Fruit fly (Drosophila melanogaster) whole organism, embryonic: ENCODE measurements around the gene Snx27.

ENCODE experiments used
- Aef1 ChIP-seq: fragments of 200-800 bp; sonication (Bioruptor generic); IDR thresholded peaks from 3 replicates; pipeline ENCODE4 v1.3.6; 2022; ENCODE audit warnings: missing biosample characterization, missing genetic modification characterization
- Bteb2 ChIP-seq: fragments of 200-800 bp; sonication (Bioruptor generic); optimal IDR thresholded peaks from 2 replicates; lab custom pipeline; 2016; ENCODE audit warnings: missing biosample characterization, missing genetic modification characterization
- CG10431 ChIP-seq: fragments of 200-800 bp; sonication (Bioruptor generic); optimal IDR thresholded peaks from 3 replicates; lab custom pipeline; 2018; ENCODE audit warnings: missing biosample characterization, mild to moderate bottlenecking, missing genetic modification characterization
- CG11085 ChIP-seq: fragments of 200-800 bp; sonication (Bioruptor generic); IDR thresholded peaks from 2 replicates; pipeline ENCODE4 v1.3.6; 2022; ENCODE audit warnings: missing biosample characterization, missing genetic modification characterization
- CG12155 ChIP-seq: fragments of 200-800 bp; sonication (Bioruptor generic); optimal IDR thresholded peaks from 3 replicates; lab custom pipeline; 2016; ENCODE audit warnings: missing biosample characterization, missing genetic modification characterization
- CG12219 ChIP-seq: fragments of 200-800 bp; sonication (Bioruptor generic); optimal IDR thresholded peaks from 3 replicates; lab custom pipeline; 2018; ENCODE audit warnings: missing biosample characterization, mild to moderate bottlenecking, missing genetic modification characterization
- CG12659 ChIP-seq: fragments of 200-800 bp; sonication (Bioruptor generic); optimal IDR thresholded peaks from 3 replicates; lab custom pipeline; 2017; ENCODE audit warnings: mild to moderate bottlenecking, missing biosample characterization, missing genetic modification reagents, missing genetic modification characterization
- CG12744 ChIP-seq: fragments of 200-800 bp; sonication (Bioruptor generic); optimal IDR thresholded peaks from 2 replicates; lab custom pipeline; 2016; ENCODE audit warnings: missing biosample characterization, missing genetic modification characterization
- CG13296 ChIP-seq: fragments of 200-800 bp; sonication (Bioruptor generic); optimal IDR thresholded peaks from 3 replicates; lab custom pipeline; 2018; ENCODE audit warnings: missing biosample characterization, mild to moderate bottlenecking, missing genetic modification characterization
- CG13894 ChIP-seq: fragments of 200-800 bp; sonication (Bioruptor generic); optimal IDR thresholded peaks from 3 replicates; lab custom pipeline; 2018; ENCODE audit warnings: missing biosample characterization, mild to moderate bottlenecking, missing genetic modification characterization, moderate library complexity
- CG15269 ChIP-seq: fragments of 200-800 bp; sonication (Bioruptor generic); optimal IDR thresholded peaks from 2 replicates; lab custom pipeline; 2018; ENCODE audit warnings: missing biosample characterization, mild to moderate bottlenecking, missing genetic modification characterization, moderate library complexity
- CG15696 ChIP-seq: fragments of 200-800 bp; sonication (Bioruptor generic); optimal IDR thresholded peaks from 2 replicates; lab custom pipeline; 2019; ENCODE audit warnings: missing biosample characterization, mild to moderate bottlenecking, missing genetic modification characterization, moderate library complexity
- CG18599 ChIP-seq: fragments of 200-800 bp; sonication (Bioruptor generic); optimal IDR thresholded peaks from 3 replicates; lab custom pipeline; 2017; ENCODE audit warnings: missing biosample characterization, missing genetic modification characterization, mild to moderate bottlenecking, moderate library complexity, missing genetic modification reagents
- CG18619 ChIP-seq: fragments of 200-800 bp; sonication (Bioruptor generic); optimal IDR thresholded peaks from 3 replicates; lab custom pipeline; 2017; ENCODE audit warnings: missing biosample characterization, mild to moderate bottlenecking, missing genetic modification characterization
- CG30431 ChIP-seq: fragments of 200-800 bp; sonication (Bioruptor generic); optimal IDR thresholded peaks from 2 replicates; lab custom pipeline; 2017; ENCODE audit warnings: missing biosample characterization, missing genetic modification characterization
- CG3838 ChIP-seq: fragments of 200-800 bp; sonication (Bioruptor generic); optimal IDR thresholded peaks from 3 replicates; lab custom pipeline; 2016; ENCODE audit warnings: missing biosample characterization, missing genetic modification characterization
- CG8924 ChIP-seq: fragments of 200-800 bp; optimal IDR thresholded peaks from 3 replicates; lab custom pipeline; 2019; ENCODE audit warnings: missing biosample characterization, mild to moderate bottlenecking, missing genetic modification characterization, moderate library complexity
- CG8944 ChIP-seq: fragments of 200-800 bp; sonication (Bioruptor generic); optimal IDR thresholded peaks from 3 replicates; lab custom pipeline; 2016; ENCODE audit warnings: missing biosample characterization, missing genetic modification characterization
- CG9215 ChIP-seq: fragments of 200-800 bp; sonication (Bioruptor generic); IDR thresholded peaks from 2 replicates; pipeline ENCODE4 v1.3.6; 2022; ENCODE audit warnings: missing biosample characterization, missing genetic modification characterization
- CG9876 ChIP-seq: fragments of 200-800 bp; sonication (Bioruptor generic); optimal IDR thresholded peaks from 2 replicates; lab custom pipeline; 2016; ENCODE audit warnings: missing biosample characterization, missing genetic modification characterization
- D ChIP-seq, 2 experiments: fragments of 200-800 bp in 1 of 2; fragments of >200 bp in 1 of 2; sonication (Bioruptor generic) in 1 of 2; optimal IDR thresholded peaks; 2 replicates in 1 of 2; 3 replicates in 1 of 2; lab custom pipeline; 2017; ENCODE audit warnings: mild to moderate bottlenecking in 1 of 2, missing biosample characterization in 1 of 2, missing genetic modification characterization in 1 of 2, missing genetic modification reagents in 1 of 2
- Dip2 ChIP-seq: fragments of 200-800 bp; sonication (Bioruptor generic); IDR thresholded peaks from 2 replicates; pipeline ENCODE4 v1.3.6; 2022; ENCODE audit warnings: missing biosample characterization, missing genetic modification characterization
- Dp ChIP-seq: fragments of 200-800 bp; sonication (Bioruptor generic); optimal IDR thresholded peaks from 2 replicates; lab custom pipeline; 2018; ENCODE audit warnings: missing biosample characterization, mild to moderate bottlenecking, missing genetic modification characterization, moderate library complexity
- Fer1 ChIP-seq: fragments of 200-800 bp; sonication (Bioruptor generic); optimal IDR thresholded peaks from 2 replicates; lab custom pipeline; 2017; ENCODE audit warnings: missing biosample characterization, mild to moderate bottlenecking, missing genetic modification characterization
- Gsc ChIP-seq: fragments of 200-800 bp; sonication (Bioruptor generic); IDR thresholded peaks from 2 replicates; pipeline ENCODE4 v1.3.6; 2022; ENCODE audit warnings: missing biosample characterization, missing genetic modification characterization
- HmgZ ChIP-seq: fragments of 200-800 bp; sonication (Bioruptor generic); optimal IDR thresholded peaks from 2 replicates; lab custom pipeline; 2018; ENCODE audit warnings: missing biosample characterization, mild to moderate bottlenecking, missing genetic modification characterization
- Hr78 ChIP-seq, 2 experiments: fragments of 200-800 bp in 1 of 2; fragments of >200 bp in 1 of 2; sonication (Bioruptor generic) in 1 of 2; optimal IDR thresholded peaks; 2 replicates each; lab custom pipeline; 2017 to 2019; ENCODE audit warnings: missing biosample characterization in 2 of 2, missing genetic modification characterization in 2 of 2, mild to moderate bottlenecking in 1 of 2, moderate library complexity in 1 of 2
- Nf-YC ChIP-seq: fragments of 200-800 bp; optimal IDR thresholded peaks from 3 replicates; lab custom pipeline; 2019; ENCODE audit warnings: missing biosample characterization, mild to moderate bottlenecking, missing genetic modification characterization, moderate library complexity
- Oli ChIP-seq: fragments of 200-800 bp; sonication (Bioruptor generic); optimal IDR thresholded peaks from 2 replicates; lab custom pipeline; 2018; ENCODE audit warnings: missing biosample characterization, mild to moderate bottlenecking, missing genetic modification characterization, moderate library complexity
- Poxn ChIP-seq: fragments of 200-800 bp; sonication (Bioruptor generic); IDR thresholded peaks from 2 replicates; pipeline ENCODE4 v1.3.6; 2022; ENCODE audit warnings: missing biosample characterization, missing genetic modification characterization
- Sox100B ChIP-seq: fragments of 200-800 bp; sonication (Bioruptor generic); optimal IDR thresholded peaks from 3 replicates; lab custom pipeline; 2018; ENCODE audit warnings: missing biosample characterization, mild to moderate bottlenecking, missing genetic modification characterization
- cato ChIP-seq: fragments of 200-800 bp; sonication (Bioruptor generic); optimal IDR thresholded peaks from 2 replicates; lab custom pipeline; 2016; ENCODE audit warnings: missing biosample characterization, missing genetic modification characterization, borderline replicate concordance
- crol ChIP-seq: fragments of 200-800 bp; sonication (Bioruptor generic); IDR thresholded peaks from 2 replicates; pipeline ENCODE4 v1.3.6; 2022; ENCODE audit warnings: missing biosample characterization, missing genetic modification characterization
- dati ChIP-seq: fragments of 200-800 bp; sonication (Bioruptor generic); IDR thresholded peaks from 2 replicates; pipeline ENCODE4 v1.3.6; 2022; ENCODE audit warnings: missing biosample characterization, missing genetic modification characterization
- dimm ChIP-seq: fragments of 200-800 bp; sonication (Bioruptor generic); IDR thresholded peaks from 2 replicates; pipeline ENCODE4 v1.3.6; 2022; ENCODE audit warnings: missing biosample characterization, missing genetic modification characterization
- eyg ChIP-seq: fragments of 200-800 bp; sonication (Bioruptor generic); optimal IDR thresholded peaks from 3 replicates; lab custom pipeline; 2016; ENCODE audit warnings: missing biosample characterization, missing genetic modification characterization
- ind ChIP-seq: fragments of 200-800 bp; sonication (Bioruptor generic); optimal IDR thresholded peaks from 3 replicates; lab custom pipeline; 2016; ENCODE audit warnings: missing biosample characterization, missing genetic modification characterization
- prd ChIP-seq, 3 experiments: fragments of >200 bp in 2 of 3; fragments of 200-800 bp in 1 of 3; sonication (Bioruptor generic) in 1 of 3; optimal IDR thresholded peaks in 2 of 3; IDR thresholded peaks in 1 of 3; 2 replicates in 2 of 3; 3 replicates in 1 of 3; pipeline versions ENCODE4 v1.3.6 to Lab custom; 2017 to 2022; ENCODE audit warnings: missing biosample characterization in 1 of 3, missing genetic modification characterization in 1 of 3
- ranshi ChIP-seq: fragments of 200-800 bp; sonication (Bioruptor generic); IDR thresholded peaks from 2 replicates; pipeline ENCODE4 v1.3.6; 2022; ENCODE audit warnings: missing biosample characterization, missing genetic modification characterization
- sd ChIP-seq: fragments of 200-800 bp; sonication (Bioruptor generic); optimal IDR thresholded peaks from 3 replicates; lab custom pipeline; 2018; ENCODE audit warnings: missing biosample characterization, mild to moderate bottlenecking, missing genetic modification characterization, moderate library complexity
- seq ChIP-seq: fragments of 200-800 bp; sonication (Bioruptor generic); IDR thresholded peaks from 2 replicates; pipeline ENCODE4 v1.3.6; 2022; ENCODE audit warnings: missing biosample characterization, missing genetic modification characterization
- shn ChIP-seq: fragments of 200-800 bp; sonication (Bioruptor generic); optimal IDR thresholded peaks from 3 replicates; lab custom pipeline; 2016; ENCODE audit warnings: missing biosample characterization, missing genetic modification characterization
- sisA ChIP-seq: fragments of 200-800 bp; sonication (Bioruptor generic); IDR thresholded peaks from 2 replicates; pipeline ENCODE4 v1.3.6; 2022; ENCODE audit warnings: missing biosample characterization, missing genetic modification characterization
- sr ChIP-seq: fragments of 200-800 bp; sonication (Bioruptor generic); IDR thresholded peaks from 3 replicates; pipeline ENCODE4 v1.3.6; 2022; ENCODE audit warnings: missing biosample characterization, missing genetic modification characterization
- stc ChIP-seq: fragments of 200-800 bp; sonication (Bioruptor generic); IDR thresholded peaks from 2 replicates; pipeline ENCODE4 v1.3.6; 2022; ENCODE audit warnings: missing biosample characterization, missing genetic modification characterization
- unc-4 ChIP-seq: fragments of 200-800 bp; sonication (Bioruptor generic); IDR thresholded peaks from 2 replicates; pipeline ENCODE4 v1.3.6; 2022; ENCODE audit warnings: missing biosample characterization, missing genetic modification characterization; ENCODE audit not compliant: partially characterized antibody
- vvl ChIP-seq: fragments of 200-800 bp; sonication (Bioruptor generic); IDR thresholded peaks from 2 replicates; pipeline ENCODE4 v1.3.6; 2022; ENCODE audit warnings: missing biosample characterization, missing genetic modification characterization

Gene Snx27

dm6 chrX:5754837-5755828, 17.3 kb upstream of the Snx27 start, which contains the start of the genes lin-52 and CG15771 (continued):
- TF ChIP-seq Aef1 (peak; percentile 95), sd (tag; lab: Kevin White, UChicago) (peak; percentile 74), CG13894 (tag; lab: Kevin White, UChicago) (peak; percentile 95), CG15696 (tag; lab: Kevin White, UChicago) (peak; percentile 90), dimm (GFP tag; lab: Robert Waterston, UW) (peak; percentile 84; the same call in 1 of the 2 replicates), CG8944 (GFP tag; lab: Kevin White, UChicago) (peak; percentile 40), CG12219 (GFP tag; lab: Kevin White, UChicago) (peak; percentile 92), CG8924 (tag; lab: Kevin White, UChicago) (peak; percentile 96), D (optimal IDR thresholded peaks at IDR 0.05; lab: Kevin White, UChicago) (no peak), D (GFP tag; optimal IDR thresholded peaks at IDR 0.05; lab: Kevin White, UChicago) (peak; percentile 94), sisA (GFP tag; lab: Robert Waterston, UW) (peak; percentile 97), Dp (GFP tag; lab: Kevin White, UChicago) (peak; percentile 57), eyg (GFP tag; lab: Kevin White, UChicago) (no peak), CG3838 (GFP tag; lab: Kevin White, UChicago) (peak; percentile 70), crol (GFP tag; lab: Robert Waterston, UW) (peak; percentile 98), cato (peak; percentile 85), ind (GFP tag; lab: Kevin White, UChicago) (peak; percentile 92), sr (peak; percentile 81), Oli (peak; percentile 97), CG12744 (peak; percentile 38), Sox100B (peak; percentile 96), CG12155 (GFP tag; lab: Kevin White, UChicago) (peak; percentile 83), shn (GFP tag; lab: Kevin White, UChicago) (peak; percentile 43), Dip2 (peak; percentile 72; the same call in 1 of the 2 replicates), HmgZ (tag; lab: Kevin White, UChicago) (peak; percentile 94), CG18619 (GFP tag; lab: Kevin White, UChicago) (peak; percentile 97), unc-4 (GFP tag; lab: Robert Waterston, UW) (peak; percentile 67), ranshi (GFP tag; lab: Robert Waterston, UW) (peak; percentile 93), CG13296 (GFP tag; lab: Kevin White, UChicago) (peak; percentile 97), CG10431 (GFP tag; lab: Kevin White, UChicago) (peak; percentile 87), prd (optimal IDR thresholded peaks at IDR 0.05; lab: Kevin White, UChicago) (no peak), prd (GFP tag; IDR thresholded peaks at IDR 0.05; lab: Robert Waterston, UW) (peak; percentile 97), CG9876 (GFP tag; lab: Kevin White, UChicago) (peak; percentile 5), Fer1 (GFP tag; lab: Kevin White, UChicago) (peak; percentile 98), CG12659 (GFP tag; lab: Kevin White, UChicago) (peak; percentile 97), CG30431 (GFP tag; lab: Kevin White, UChicago) (peak; percentile 90), CG18599 (peak; percentile 98), CG15269 (tag; lab: Kevin White, UChicago) (peak; percentile 99), Hr78 (GFP tag; optimal IDR thresholded peaks at IDR 0.05; lab: Kevin White, UChicago) (peak in 1 of 2 experiments; percentile 85), CG11085 (peak; percentile 88), CG9215 (GFP tag; lab: Robert Waterston, UW) (peak; percentile 96), Bteb2 (GFP tag; lab: Kevin White, UChicago) (peak; percentile 40), Nf-YC (tag; lab: Kevin White, UChicago) (peak; percentile 92), vvl (GFP tag; lab: Robert Waterston, UW) (peak; percentile 95), dati (GFP tag; lab: Robert Waterston, UW) (peak; percentile 78), seq (GFP tag; lab: Robert Waterston, UW) (peak; percentile 96), stc (GFP tag; lab: Robert Waterston, UW) (peak; percentile 91), Gsc (GFP tag; lab: Robert Waterston, UW) (peak; percentile 91), Poxn (GFP tag; lab: Robert Waterston, UW) (peak; percentile 85)
